Worm (Caenorhabditis elegans) whole organism, L3 larva: Measurements from ENCODE around the gene grk-1.

Source experiments
- aly-2 ChIP-seq: fragments of 150-350 bp; optimal IDR thresholded peaks from 2 replicates; lab custom pipeline; 2014; ENCODE audit warnings: missing biosample characterization, missing genetic modification characterization
- ceh-82 ChIP-seq: fragments of 150-350 bp; optimal IDR thresholded peaks from 2 replicates; lab custom pipeline; 2014; ENCODE audit warnings: missing biosample characterization, missing genetic modification characterization
- fkh-10 ChIP-seq: sonication (generic microtip); optimal IDR thresholded peaks from 2 replicates; lab custom pipeline; 2017; ENCODE audit warnings: missing biosample characterization, missing genetic modification reagents, missing genetic modification characterization
- fkh-2 ChIP-seq: fragments of 150-350 bp; optimal IDR thresholded peaks from 2 replicates; lab custom pipeline; 2014; ENCODE audit warnings: missing biosample characterization, missing genetic modification reagents, missing genetic modification characterization
- nhr-11 ChIP-seq: fragments of 150-350 bp; optimal IDR thresholded peaks from 2 replicates; lab custom pipeline; 2014; ENCODE audit warnings: missing biosample characterization, missing genetic modification characterization
- nhr-12 ChIP-seq: fragments of 150-350 bp; optimal IDR thresholded peaks from 2 replicates; lab custom pipeline; 2014; ENCODE audit warnings: missing biosample characterization, missing genetic modification characterization
- pqm-1 ChIP-seq: fragments of 150-350 bp; optimal IDR thresholded peaks from 2 replicates; lab custom pipeline; 2017; ENCODE audit warnings: missing biosample characterization, missing genetic modification characterization, inconsistent platforms
- tbx-2 ChIP-seq: sonication (generic microtip); optimal IDR thresholded peaks from 2 replicates; lab custom pipeline; 2016; ENCODE audit warnings: mild to moderate bottlenecking, missing genetic modification characterization, missing compliant biosample characterization
- ztf-11 ChIP-seq: fragments of 150-350 bp; optimal IDR thresholded peaks from 2 replicates; lab custom pipeline; 2014; ENCODE audit warnings: missing biosample characterization, missing genetic modification characterization

ce11 chrX:9993100-9993499 lies 5.9 kb downstream of the grk-1 start:
- TF ChIP-seq ztf-11 (no peak), fkh-2 (tag; lab: Kevin White, UChicago) (no peak), aly-2 (tag; lab: Kevin White, UChicago) (no peak), pqm-1 (tag; lab: Kevin White, UChicago) (no peak), fkh-10 (GFP tag; lab: Kevin White, UChicago) (no peak), ceh-82 (tag; lab: Kevin White, UChicago) (no peak), nhr-12 (no peak), tbx-2 (tag; lab: Kevin White, UChicago) (no peak), nhr-11 (tag; lab: Kevin White, UChicago) (no peak)
